Worm (Caenorhabditis elegans): Measurements from ENCODE around the gene sru-7.

- TF ChIP-seq R02D3.7 (tag; optimal IDR thresholded peaks at IDR 0.05) (no peak), nhr-25 (tag; optimal IDR thresholded peaks at IDR 0.05) (no peak)
Observed at ce11 chrIV:8513619-8514018, 21.3 kb downstream of the sru-7 start, which contains the start of gene cks-1.
